Worm (Caenorhabditis elegans) whole organism, L1 larva: ENCODE results near the gene ZC506.1.

Experiments
- C04F5.9 ChIP-seq: sonication (generic microtip); optimal IDR thresholded peaks from 2 replicates; lab custom pipeline; 2016; ENCODE audit warnings: missing genetic modification characterization, missing compliant biosample characterization
- C34B4.2 ChIP-seq: sonication (generic microtip); optimal IDR thresholded peaks from 2 replicates; lab custom pipeline; 2017; ENCODE audit warnings: mild to moderate bottlenecking, missing genetic modification characterization, missing compliant biosample characterization
- F16B12.6 ChIP-seq: fragments of 150-350 bp; optimal IDR thresholded peaks from 2 replicates; lab custom pipeline; 2014; ENCODE audit warnings: missing biosample characterization, missing genetic modification characterization
- alr-1 ChIP-seq: fragments of 200-800 bp; sonication (Bioruptor generic); optimal IDR thresholded peaks from 2 replicates; lab custom pipeline; 2018; ENCODE audit warnings: borderline replicate concordance, mild to moderate bottlenecking, missing genetic modification characterization, missing compliant biosample characterization
- aly-2 ChIP-seq: fragments of 150-350 bp; optimal IDR thresholded peaks from 2 replicates; lab custom pipeline; 2014; ENCODE audit warnings: missing biosample characterization, missing genetic modification characterization
- ceh-63 ChIP-seq: fragments of 200-800 bp; sonication (Bioruptor generic); optimal IDR thresholded peaks from 2 replicates; lab custom pipeline; 2018; ENCODE audit warnings: mild to moderate bottlenecking, missing genetic modification characterization, missing compliant biosample characterization
- ceh-8 ChIP-seq: fragments of 200-800 bp; sonication (Bioruptor generic); optimal IDR thresholded peaks from 2 replicates; lab custom pipeline; 2018; ENCODE audit warnings: mild to moderate bottlenecking, missing genetic modification characterization, moderate library complexity, missing compliant biosample characterization
- ceh-88 ChIP-seq: fragments of 200-800 bp; sonication (Bioruptor generic); IDR thresholded peaks from 2 replicates; pipeline ENCODE4 v1.3.6; 2022; ENCODE audit warnings: missing genetic modification characterization, missing compliant biosample characterization
- ces-1 ChIP-seq: fragments of 150-350 bp; optimal IDR thresholded peaks from 2 replicates; lab custom pipeline; 2014; ENCODE audit warnings: missing biosample characterization, missing genetic modification reagents, missing genetic modification characterization
- dpl-1 ChIP-seq, 3 experiments: fragments of 150-350 bp in 2 of 3; sonication (generic microtip) in 1 of 3; optimal IDR thresholded peaks; 2 replicates each; lab custom pipeline; 2014 to 2017; ENCODE audit warnings: missing biosample characterization in 3 of 3, missing genetic modification characterization in 3 of 3, missing genetic modification reagents in 3 of 3
- dsc-1 ChIP-seq: sonication (generic microtip); optimal IDR thresholded peaks from 2 replicates; lab custom pipeline; 2016; ENCODE audit warnings: mild to moderate bottlenecking, missing genetic modification characterization, missing compliant biosample characterization
- efl-1 ChIP-seq, 4 experiments: fragments of 150-350 bp; optimal IDR thresholded peaks in 3 of 4; peaks in 1 of 4; 1 replicate in 1 of 4; 2 replicates in 3 of 4; lab custom pipeline; 2014; ENCODE audit warnings: missing biosample characterization in 2 of 4, missing genetic modification characterization in 2 of 4, missing genetic modification reagents in 2 of 4
- elt-2 ChIP-seq: sonication (generic microtip); optimal IDR thresholded peaks from 2 replicates; lab custom pipeline; 2016; ENCODE audit warnings: missing genetic modification characterization, mild to moderate bottlenecking, inconsistent platforms, missing compliant biosample characterization, missing genetic modification reagents
- fkh-10 ChIP-seq: sonication (generic microtip); optimal IDR thresholded peaks from 2 replicates; lab custom pipeline; 2017; ENCODE audit warnings: missing biosample characterization, missing genetic modification reagents, missing genetic modification characterization
- fkh-4 ChIP-seq: sonication (generic microtip); optimal IDR thresholded peaks from 2 replicates; lab custom pipeline; 2016; ENCODE audit warnings: missing compliant biosample characterization, missing genetic modification characterization, borderline replicate concordance
- fkh-8 ChIP-seq: sonication (generic microtip); optimal IDR thresholded peaks from 2 replicates; lab custom pipeline; 2016; ENCODE audit warnings: mild to moderate bottlenecking, missing genetic modification characterization, missing compliant biosample characterization
- hlh-17 ChIP-seq: fragments of 200-800 bp; sonication (Bioruptor generic); optimal IDR thresholded peaks from 2 replicates; lab custom pipeline; 2018; ENCODE audit warnings: missing genetic modification characterization, mild to moderate bottlenecking, missing compliant biosample characterization, moderate library complexity, borderline replicate concordance
- hlh-4 ChIP-seq: sonication (generic microtip); optimal IDR thresholded peaks from 2 replicates; lab custom pipeline; 2016; ENCODE audit warnings: mild to moderate bottlenecking, missing genetic modification characterization, missing compliant biosample characterization
- hpl-2 ChIP-seq: fragments of 150-350 bp; optimal IDR thresholded peaks from 2 replicates; lab custom pipeline; 2014; ENCODE audit warnings: missing biosample characterization, missing genetic modification reagents, missing genetic modification characterization
- irx-1 ChIP-seq: sonication (generic microtip); optimal IDR thresholded peaks from 2 replicates; lab custom pipeline; 2016; ENCODE audit warnings: missing genetic modification characterization, missing compliant biosample characterization
- isw-1 ChIP-seq: fragments of 200-800 bp; sonication (Bioruptor generic); IDR thresholded peaks from 2 replicates; pipeline ENCODE4 v1.3.6; 2022; ENCODE audit warnings: missing genetic modification characterization, missing compliant biosample characterization
- jun-1 ChIP-seq: fragments of 150-350 bp; optimal IDR thresholded peaks from 2 replicates; lab custom pipeline; 2014; ENCODE audit warnings: missing biosample characterization, missing genetic modification reagents, missing genetic modification characterization
- lin-13 ChIP-seq: fragments of 150-350 bp; optimal IDR thresholded peaks from 2 replicates; lab custom pipeline; 2014; ENCODE audit warnings: missing biosample characterization, missing genetic modification reagents, missing genetic modification characterization
- lin-14 ChIP-seq: fragments of 200-800 bp; sonication (Bioruptor generic); optimal IDR thresholded peaks from 2 replicates; lab custom pipeline; 2018; ENCODE audit warnings: mild to moderate bottlenecking, missing genetic modification characterization, moderate library complexity, missing compliant biosample characterization
- lin-15B ChIP-seq: fragments of 150-350 bp; sonication (generic microtip); optimal IDR thresholded peaks from 3 replicates; lab custom pipeline; 2014; ENCODE audit warnings: missing biosample characterization, missing genetic modification characterization
- lin-39 ChIP-seq: fragments of 150-350 bp; optimal IDR thresholded peaks from 2 replicates; lab custom pipeline; 2014; ENCODE audit warnings: missing biosample characterization, missing genetic modification reagents, missing genetic modification characterization
- lir-3 ChIP-seq: sonication (generic microtip); optimal IDR thresholded peaks from 2 replicates; lab custom pipeline; 2016; ENCODE audit warnings: mild to moderate bottlenecking, missing genetic modification characterization, moderate library complexity, missing compliant biosample characterization; ENCODE audit not compliant: poor library complexity
- lsy-2 ChIP-seq, 2 experiments: fragments of 150-350 bp; optimal IDR thresholded peaks; 2 replicates each; lab custom pipeline; 2014; ENCODE audit warnings: missing biosample characterization in 2 of 2, missing genetic modification characterization in 2 of 2
- mab-9 ChIP-seq: fragments of 200-800 bp; sonication (Bioruptor generic); IDR thresholded peaks from 2 replicates; pipeline ENCODE4 v1.3.6; 2022; ENCODE audit warnings: missing genetic modification reagents, missing genetic modification characterization, missing compliant biosample characterization
- mdl-1 ChIP-seq, 2 experiments: fragments of 150-350 bp; optimal IDR thresholded peaks; 2 replicates each; lab custom pipeline; 2014 to 2017; ENCODE audit warnings: missing biosample characterization in 2 of 2, missing genetic modification characterization in 2 of 2, inconsistent platforms in 1 of 2
- nhr-11 ChIP-seq: fragments of 150-350 bp; optimal IDR thresholded peaks from 2 replicates; lab custom pipeline; 2014; ENCODE audit warnings: missing biosample characterization, missing genetic modification characterization
- nhr-20 ChIP-seq: sonication (generic microtip); optimal IDR thresholded peaks from 2 replicates; lab custom pipeline; 2016; ENCODE audit warnings: mild to moderate bottlenecking, missing genetic modification characterization, missing compliant biosample characterization
- nhr-237 ChIP-seq: fragments of 150-350 bp; optimal IDR thresholded peaks from 2 replicates; lab custom pipeline; 2014; ENCODE audit warnings: missing biosample characterization, missing genetic modification characterization
- nhr-47 ChIP-seq: sonication (generic microtip); optimal IDR thresholded peaks from 2 replicates; lab custom pipeline; 2016; ENCODE audit warnings: mild to moderate bottlenecking, missing genetic modification characterization, moderate library complexity, missing compliant biosample characterization
- nhr-71 ChIP-seq: sonication (generic microtip); optimal IDR thresholded peaks from 2 replicates; lab custom pipeline; 2016; ENCODE audit warnings: mild to moderate bottlenecking, missing genetic modification characterization, moderate library complexity, missing compliant biosample characterization
- nhr-76 ChIP-seq: sonication (generic microtip); optimal IDR thresholded peaks from 2 replicates; lab custom pipeline; 2017; ENCODE audit warnings: missing biosample characterization, missing genetic modification characterization
- nhr-77 ChIP-seq: fragments of 150-350 bp; optimal IDR thresholded peaks from 2 replicates; lab custom pipeline; 2014; ENCODE audit warnings: missing biosample characterization, missing genetic modification characterization
- nhr-90 ChIP-seq: sonication (generic microtip); optimal IDR thresholded peaks from 2 replicates; lab custom pipeline; 2016; ENCODE audit warnings: mild to moderate bottlenecking, missing genetic modification characterization, missing compliant biosample characterization; ENCODE audit not compliant: poor library complexity
- pag-3 ChIP-seq: sonication (generic microtip); optimal IDR thresholded peaks from 2 replicates; lab custom pipeline; 2017; ENCODE audit warnings: missing genetic modification characterization, mild to moderate bottlenecking, missing compliant biosample characterization, antibody characterized with exemption, borderline replicate concordance; ENCODE audit not compliant: insufficient read depth
- pqm-1 ChIP-seq: sonication (generic microtip); optimal IDR thresholded peaks from 3 replicates; lab custom pipeline; 2017; ENCODE audit warnings: missing biosample characterization, missing genetic modification characterization
- rnt-1 ChIP-seq: sonication (generic microtip); optimal IDR thresholded peaks from 2 replicates; lab custom pipeline; 2016; ENCODE audit warnings: mild to moderate bottlenecking, missing genetic modification characterization, moderate library complexity, missing compliant biosample characterization
- skn-1 ChIP-seq: fragments of 150-350 bp; optimal IDR thresholded peaks from 2 replicates; lab custom pipeline; 2014; ENCODE audit warnings: missing biosample characterization, missing genetic modification characterization
- snu-23 ChIP-seq: sonication (generic microtip); optimal IDR thresholded peaks from 2 replicates; lab custom pipeline; 2016; ENCODE audit warnings: missing genetic modification characterization, missing compliant biosample characterization
- sox-4 ChIP-seq: sonication (generic microtip); optimal IDR thresholded peaks from 2 replicates; lab custom pipeline; 2016; ENCODE audit warnings: missing genetic modification characterization, missing compliant biosample characterization
- sptf-1 ChIP-seq: fragments of 150-350 bp; optimal IDR thresholded peaks from 2 replicates; lab custom pipeline; 2014; ENCODE audit warnings: missing biosample characterization, missing genetic modification characterization
- swsn-7 ChIP-seq: sonication (generic microtip); optimal IDR thresholded peaks from 2 replicates; lab custom pipeline; 2016; ENCODE audit warnings: missing genetic modification characterization, missing compliant biosample characterization
- unc-30 ChIP-seq: sonication (generic microtip); optimal IDR thresholded peaks from 2 replicates; lab custom pipeline; 2017; ENCODE audit warnings: missing biosample characterization, missing genetic modification characterization
- unc-86 ChIP-seq: sonication (generic microtip); optimal IDR thresholded peaks from 2 replicates; lab custom pipeline; 2016; ENCODE audit warnings: missing genetic modification characterization, missing compliant biosample characterization
- unc-98 ChIP-seq: fragments of 200-800 bp; sonication (Bioruptor generic); IDR thresholded peaks from 2 replicates; pipeline ENCODE4 v1.3.6; 2022; ENCODE audit warnings: missing genetic modification characterization, missing compliant biosample characterization
- ztf-11 ChIP-seq, 2 experiments: sonication (generic microtip); optimal IDR thresholded peaks; 2 replicates each; lab custom pipeline; 2016 to 2017; ENCODE audit warnings: missing genetic modification characterization in 2 of 2, missing biosample characterization in 1 of 2, missing compliant biosample characterization in 1 of 2

ZC506.1 gene

DNA sequence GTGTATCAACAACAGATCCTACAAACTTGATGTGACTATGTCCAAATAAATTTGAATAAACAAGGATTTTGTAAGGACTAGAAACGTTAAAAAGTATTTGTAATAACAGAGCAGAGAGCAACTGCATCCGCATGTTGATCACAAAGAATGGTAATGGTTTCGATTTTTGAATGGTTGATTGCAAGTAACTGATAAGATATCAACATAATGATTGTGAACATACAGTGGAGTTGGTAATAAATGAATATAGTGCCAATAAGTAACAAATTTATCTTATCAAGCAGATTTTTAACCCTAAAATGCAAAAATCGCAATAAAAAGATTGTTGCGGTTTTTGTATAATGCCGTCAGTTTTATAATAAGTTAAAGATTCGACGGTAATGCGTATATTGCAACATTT lies 33.8 kb upstream of the ZC506.1 start, which contains the start of gene ugt-23:
ugt-23 (minus strand) TSS at position 212 of the 400 bp plus-strand sequence.
- no peak for TF ChIP-seq lin-39 (tag; lab: Kevin White, UChicago)
- no peak for TF ChIP-seq lsy-2 (tag; optimal IDR thresholded peaks at IDR 0.05; lab: Kevin White, UChicago)
- peak; percentile 45 for TF ChIP-seq elt-2 (tag; lab: Kevin White, UChicago)
- TF ChIP-seq fkh-8, result no peak

DNA sequence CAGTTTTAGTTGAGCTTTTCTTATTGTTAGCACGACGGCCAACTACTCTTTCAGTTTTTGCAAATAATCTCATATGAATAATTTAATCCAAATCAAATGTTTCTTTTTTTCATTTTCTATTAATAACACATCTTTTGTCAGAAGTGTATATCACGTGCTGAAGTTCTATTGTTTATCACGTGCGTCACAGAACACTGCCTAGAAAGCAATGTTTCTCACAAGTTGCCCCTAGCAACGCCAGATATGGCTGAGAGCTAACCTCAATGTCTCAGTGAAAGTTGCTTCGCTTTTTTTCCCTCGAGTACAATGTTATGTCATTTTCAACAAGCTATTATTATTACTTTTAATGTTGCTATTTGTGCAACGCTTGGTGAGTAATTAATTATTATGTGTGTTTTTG lies 30.8 kb upstream of the ZC506.1 start:
- TF ChIP-seq efl-1 (optimal IDR thresholded peaks at IDR 0.05; lab: Kevin White, UChicago) (no peak), efl-1 (GFP tag; optimal IDR thresholded peaks at IDR 0.05 in 1 of 2; lab: Kevin White, UChicago) (no peak), lin-15B (tag; lab: Kevin White, UChicago) (no peak), nhr-20 (peak; percentile 33), fkh-4 (tag; lab: Kevin White, UChicago) (no peak), hpl-2 (GFP tag; lab: Kevin White, UChicago) (no peak), mdl-1 (tag; optimal IDR thresholded peaks at IDR 0.05; lab: Kevin White, UChicago) (no peak), dsc-1 (tag; lab: Kevin White, UChicago) (peak; percentile 75), ceh-63 (GFP tag; lab: Kevin White, UChicago) (no peak), lin-14 (no peak), nhr-90 (tag; lab: Kevin White, UChicago) (no peak), fkh-10 (GFP tag; lab: Kevin White, UChicago) (peak; percentile 8), hlh-4 (tag; lab: Kevin White, UChicago) (no peak), unc-30 (tag; lab: Kevin White, UChicago) (no peak), C34B4.2 (no peak), ztf-11 (tag; optimal IDR thresholded peaks at IDR 0.05; lab: Kevin White, UChicago) (no peak), rnt-1 (no peak), nhr-76 (tag; lab: Kevin White, UChicago) (no peak), lin-13 (no peak), alr-1 (tag; lab: Kevin White, UChicago) (no peak), unc-86 (no peak), pqm-1 (tag; lab: Kevin White, UChicago) (no peak), swsn-7 (tag; lab: Kevin White, UChicago) (peak; percentile 7), dpl-1 (GFP tag; optimal IDR thresholded peaks at IDR 0.05; lab: Kevin White, UChicago) (no peak), F16B12.6 (tag; lab: Kevin White, UChicago) (no peak), jun-1 (tag; lab: Kevin White, UChicago) (no peak), elt-2 (tag; lab: Kevin White, UChicago) (no peak), unc-98 (GFP tag; lab: Robert Waterston, UW) (no peak), sox-4 (peak; percentile 62), skn-1 (tag; lab: Kevin White, UChicago) (no peak), mab-9 (GFP tag; lab: Robert Waterston, UW) (no peak), irx-1 (no peak), isw-1 (no peak), pag-3 (no peak), ceh-88 (GFP tag; lab: Robert Waterston, UW) (no peak), sptf-1 (tag; lab: Kevin White, UChicago) (no peak), ces-1 (no peak), lir-3 (tag; lab: Kevin White, UChicago) (no peak), aly-2 (tag; lab: Kevin White, UChicago) (no peak), nhr-77 (no peak), hlh-17 (no peak), nhr-237 (no peak), ceh-8 (GFP tag; lab: Kevin White, UChicago) (peak; percentile 63), C04F5.9 (tag; lab: Kevin White, UChicago) (no peak), nhr-11 (tag; lab: Kevin White, UChicago) (peak; percentile 10), nhr-47 (peak; percentile 57), nhr-71 (tag; lab: Kevin White, UChicago) (peak; percentile 62), snu-23 (GFP tag; lab: Kevin White, UChicago) (no peak)
